Worm (Caenorhabditis elegans): ENCODE measurements around the gene srz-13.

DNA sequence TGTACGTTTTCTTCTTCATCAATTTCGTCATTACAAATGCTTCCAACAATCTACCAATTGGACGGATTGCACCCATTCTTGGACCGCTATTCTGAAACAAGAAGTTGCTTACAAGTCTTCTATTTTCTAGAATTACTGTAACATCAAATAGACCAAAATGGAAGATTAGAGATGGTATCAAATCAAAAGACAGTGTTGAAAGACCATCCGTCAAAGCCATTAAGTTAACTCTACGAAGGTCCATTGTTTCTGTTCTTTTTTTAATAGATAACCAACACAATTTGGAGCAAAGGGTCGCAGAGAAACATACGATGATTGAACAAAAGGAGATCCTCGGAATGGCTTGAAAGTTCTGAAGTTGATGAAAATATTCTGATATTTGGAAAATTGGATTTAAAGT, 37.2 kb upstream of the srz-13 start:
- no peak for TF ChIP-seq unc-62 (GFP tag; optimal IDR thresholded peaks at IDR 0.05)
- no peak for TF ChIP-seq blmp-1 (tag; optimal IDR thresholded peaks at IDR 0.05; ENCODE audit: insufficient read depth)
- no peak for TF ChIP-seq aly-2 (tag; optimal IDR thresholded peaks at IDR 0.05)
- no peak for TF ChIP-seq peb-1 (tag; optimal IDR thresholded peaks at IDR 0.05)
- no peak for TF ChIP-seq zag-1 (tag; optimal IDR thresholded peaks at IDR 0.05)
- TF ChIP-seq alr-1 (tag; optimal IDR thresholded peaks at IDR 0.05), result no peak
- no peak for TF ChIP-seq Y55F3AM.14 (GFP tag; optimal IDR thresholded peaks at IDR 0.05)
- no peak for TF ChIP-seq F13H6.1 (tag; optimal IDR thresholded peaks at IDR 0.05)
- TF ChIP-seq nhr-237 (tag; optimal IDR thresholded peaks at IDR 0.05), result no peak
- TF ChIP-seq ceh-82 (tag; optimal IDR thresholded peaks at IDR 0.05), result no peak
- TF ChIP-seq fos-1 (tag; optimal IDR thresholded peaks at IDR 0.05), result no peak

Measured in whole organism, L2 larva.